Fruit fly (Drosophila melanogaster) whole organism, embryonic: ENCODE data around the gene nerfin-2.

Experiments
- Adf1 ChIP-seq: fragments of 200-800 bp; sonication (Bioruptor generic); IDR thresholded peaks from 2 replicates; pipeline ENCODE4 v1.3.6; 2022; ENCODE audit warnings: missing biosample characterization, missing genetic modification characterization
- CG10267 ChIP-seq: fragments of 200-800 bp; sonication (Bioruptor generic); optimal IDR thresholded peaks from 2 replicates; lab custom pipeline; 2018; ENCODE audit warnings: missing biosample characterization, mild to moderate bottlenecking, missing genetic modification characterization, moderate library complexity
- CG10979 ChIP-seq: fragments of 200-800 bp; sonication (Bioruptor generic); optimal IDR thresholded peaks from 2 replicates; lab custom pipeline; 2018; ENCODE audit warnings: missing biosample characterization, mild to moderate bottlenecking, missing genetic modification characterization, moderate library complexity
- CG11504 ChIP-seq: fragments of 200-800 bp; sonication (Bioruptor generic); optimal IDR thresholded peaks from 3 replicates; lab custom pipeline; 2019; ENCODE audit warnings: missing biosample characterization, mild to moderate bottlenecking, missing genetic modification characterization, moderate library complexity
- CG11560 ChIP-seq: fragments of 200-800 bp; sonication (Bioruptor generic); IDR thresholded peaks from 3 replicates; pipeline ENCODE4 v1.3.6; 2022; ENCODE audit warnings: missing biosample characterization, missing genetic modification characterization
- CG12299 ChIP-seq: fragments of 200-800 bp; sonication (Bioruptor generic); optimal IDR thresholded peaks from 2 replicates; lab custom pipeline; 2018; ENCODE audit warnings: missing biosample characterization, mild to moderate bottlenecking, missing genetic modification characterization
- CG13424 ChIP-seq: fragments of 200-800 bp; sonication (Bioruptor generic); optimal IDR thresholded peaks from 2 replicates; lab custom pipeline; 2019; ENCODE audit warnings: missing biosample characterization, mild to moderate bottlenecking, missing genetic modification characterization, moderate library complexity
- CG13894 ChIP-seq: fragments of 200-800 bp; sonication (Bioruptor generic); optimal IDR thresholded peaks from 3 replicates; lab custom pipeline; 2018; ENCODE audit warnings: missing biosample characterization, mild to moderate bottlenecking, missing genetic modification characterization, moderate library complexity
- CG15269 ChIP-seq: fragments of 200-800 bp; sonication (Bioruptor generic); optimal IDR thresholded peaks from 2 replicates; lab custom pipeline; 2018; ENCODE audit warnings: missing biosample characterization, mild to moderate bottlenecking, missing genetic modification characterization, moderate library complexity
- CG1529 ChIP-seq: fragments of 200-800 bp; sonication (Bioruptor generic); optimal IDR thresholded peaks from 3 replicates; lab custom pipeline; 2018; ENCODE audit warnings: missing biosample characterization, missing genetic modification characterization
- CG17186 ChIP-seq: fragments of 200-800 bp; sonication (Bioruptor generic); optimal IDR thresholded peaks from 3 replicates; lab custom pipeline; 2017; ENCODE audit warnings: missing biosample characterization, missing genetic modification reagents, missing genetic modification characterization
- CG2120 ChIP-seq: fragments of 200-800 bp; sonication (Bioruptor generic); optimal IDR thresholded peaks from 3 replicates; lab custom pipeline; 2016; ENCODE audit warnings: missing biosample characterization, missing genetic modification characterization
- CG3281 ChIP-seq: fragments of 200-800 bp; sonication (Bioruptor generic); optimal IDR thresholded peaks from 3 replicates; lab custom pipeline; 2017; ENCODE audit warnings: missing biosample characterization, mild to moderate bottlenecking, missing genetic modification characterization
- CG4707 ChIP-seq: fragments of 200-800 bp; sonication (Bioruptor generic); optimal IDR thresholded peaks from 2 replicates; lab custom pipeline; 2018; ENCODE audit warnings: missing biosample characterization, mild to moderate bottlenecking, missing genetic modification characterization, moderate library complexity
- CG7357 ChIP-seq: fragments of 200-800 bp; sonication (Bioruptor generic); IDR thresholded peaks from 3 replicates; pipeline ENCODE4 v1.3.6; 2022; ENCODE audit warnings: missing biosample characterization, missing genetic modification characterization
- CG7745 ChIP-seq: fragments of 200-800 bp; sonication (Bioruptor generic); optimal IDR thresholded peaks from 2 replicates; lab custom pipeline; 2018; ENCODE audit warnings: missing biosample characterization, mild to moderate bottlenecking, missing genetic modification characterization, moderate library complexity
- CG7786 ChIP-seq: fragments of 200-800 bp; sonication (Bioruptor generic); optimal IDR thresholded peaks from 2 replicates; lab custom pipeline; 2016; ENCODE audit warnings: missing biosample characterization, missing genetic modification characterization
- CG8281 ChIP-seq: fragments of 200-800 bp; sonication (Bioruptor generic); optimal IDR thresholded peaks from 2 replicates; lab custom pipeline; 2018; ENCODE audit warnings: missing biosample characterization, mild to moderate bottlenecking, missing genetic modification characterization, moderate library complexity
- CG8290 ChIP-seq, 3 experiments: fragments of 200-800 bp; sonication (Bioruptor generic); optimal IDR thresholded peaks; 2 replicates each; lab custom pipeline; 2016 to 2019; ENCODE audit warnings: missing biosample characterization in 3 of 3, missing genetic modification characterization in 3 of 3, mild to moderate bottlenecking in 2 of 3, moderate library complexity in 1 of 3
- CG9437 ChIP-seq: fragments of 200-800 bp; sonication (Bioruptor generic); optimal IDR thresholded peaks from 2 replicates; lab custom pipeline; 2018; ENCODE audit warnings: missing biosample characterization, mild to moderate bottlenecking, missing genetic modification characterization
- CG9609 ChIP-seq: fragments of 200-800 bp; sonication (Bioruptor generic); optimal IDR thresholded peaks from 3 replicates; lab custom pipeline; 2016; ENCODE audit warnings: missing biosample characterization, missing genetic modification characterization
- Drgx ChIP-seq: fragments of 200-800 bp; sonication (Bioruptor generic); IDR thresholded peaks from 2 replicates; pipeline ENCODE4 v1.3.6; 2022; ENCODE audit warnings: missing biosample characterization, missing genetic modification characterization
- Eip74EF ChIP-seq, 2 experiments: fragments of 200-800 bp in 1 of 2; fragments of >200 bp in 1 of 2; sonication (Bioruptor generic) in 1 of 2; optimal IDR thresholded peaks; 2 replicates each; lab custom pipeline; 2017 to 2019; ENCODE audit warnings: missing biosample characterization in 2 of 2, missing genetic modification characterization in 2 of 2, mild to moderate bottlenecking in 1 of 2, moderate library complexity in 1 of 2
- Elba2 ChIP-seq: fragments of 200-800 bp; sonication (Bioruptor generic); optimal IDR thresholded peaks from 3 replicates; lab custom pipeline; 2016; ENCODE audit warnings: missing biosample characterization, missing genetic modification characterization
- HLH3B ChIP-seq: fragments of 200-800 bp; sonication (Bioruptor generic); IDR thresholded peaks from 2 replicates; pipeline ENCODE4 v1.3.6; 2022; ENCODE audit warnings: missing biosample characterization, missing genetic modification characterization
- HLHmδ ChIP-seq: fragments of 200-800 bp; sonication (Bioruptor generic); optimal IDR thresholded peaks from 2 replicates; lab custom pipeline; 2018; ENCODE audit warnings: missing biosample characterization, mild to moderate bottlenecking, missing genetic modification characterization, moderate library complexity
- Hr39 ChIP-seq: fragments of >200 bp; optimal IDR thresholded peaks from 2 replicates; lab custom pipeline; 2017
- Kr ChIP-seq: fragments of 200-800 bp; sonication (Bioruptor generic); optimal IDR thresholded peaks from 2 replicates; lab custom pipeline; 2017; ENCODE audit warnings: missing biosample characterization, mild to moderate bottlenecking, missing genetic modification characterization
- Rfx ChIP-seq: fragments of 200-800 bp; sonication (Bioruptor generic); IDR thresholded peaks from 2 replicates; pipeline ENCODE4 v1.3.6; 2022; ENCODE audit warnings: missing biosample characterization, missing genetic modification characterization
- Rx ChIP-seq: fragments of 200-800 bp; sonication (Bioruptor generic); IDR thresholded peaks from 2 replicates; pipeline ENCODE4 v1.3.6; 2022; ENCODE audit warnings: missing biosample characterization, missing genetic modification characterization
- Scr ChIP-seq: fragments of 200-800 bp; sonication (Bioruptor generic); IDR thresholded peaks from 2 replicates; pipeline ENCODE4 v1.3.6; 2022; ENCODE audit warnings: missing biosample characterization, missing genetic modification characterization; ENCODE audit not compliant: partially characterized antibody
- Side ChIP-seq: fragments of 200-800 bp; sonication (Bioruptor generic); optimal IDR thresholded peaks from 2 replicates; lab custom pipeline; 2016; ENCODE audit warnings: missing biosample characterization, missing genetic modification characterization
- Six4 ChIP-seq: fragments of 200-800 bp; sonication (Bioruptor generic); optimal IDR thresholded peaks from 2 replicates; lab custom pipeline; 2016; ENCODE audit warnings: missing biosample characterization, missing genetic modification characterization
- Sox100B ChIP-seq: fragments of 200-800 bp; sonication (Bioruptor generic); optimal IDR thresholded peaks from 3 replicates; lab custom pipeline; 2018; ENCODE audit warnings: missing biosample characterization, mild to moderate bottlenecking, missing genetic modification characterization
- Vsx1 ChIP-seq: fragments of 200-800 bp; sonication (Bioruptor generic); optimal IDR thresholded peaks from 2 replicates; lab custom pipeline; 2017; ENCODE audit warnings: missing biosample characterization, mild to moderate bottlenecking, missing genetic modification characterization, missing genetic modification reagents
- ab ChIP-seq: fragments of 200-800 bp; sonication (Bioruptor generic); optimal IDR thresholded peaks from 2 replicates; lab custom pipeline; 2016; ENCODE audit warnings: missing biosample characterization, missing genetic modification characterization
- al ChIP-seq: fragments of 200-800 bp; sonication (Bioruptor generic); IDR thresholded peaks from 2 replicates; pipeline ENCODE4 v1.3.6; 2022; ENCODE audit warnings: missing biosample characterization, missing genetic modification characterization
- bowl ChIP-seq: fragments of 200-800 bp; sonication (Bioruptor generic); IDR thresholded peaks from 2 replicates; pipeline ENCODE4 v1.3.6; 2022; ENCODE audit warnings: missing biosample characterization, missing genetic modification characterization
- dan ChIP-seq: fragments of 200-800 bp; sonication (Bioruptor generic); IDR thresholded peaks from 2 replicates; pipeline ENCODE4 v1.3.6; 2022; ENCODE audit warnings: missing biosample characterization, missing genetic modification characterization
- eve ChIP-seq, 2 experiments: fragments of >200 bp; optimal IDR thresholded peaks; 2 replicates each; lab custom pipeline; 2017; ENCODE audit warnings: missing biosample characterization in 2 of 2, missing genetic modification characterization in 2 of 2
- ewg ChIP-seq: fragments of 200-800 bp; sonication (Bioruptor generic); optimal IDR thresholded peaks from 3 replicates; lab custom pipeline; 2017; ENCODE audit warnings: mild to moderate bottlenecking, missing biosample characterization, missing genetic modification reagents, missing genetic modification characterization
- gsb-n ChIP-seq: fragments of 200-800 bp; sonication (Bioruptor generic); optimal IDR thresholded peaks from 3 replicates; lab custom pipeline; 2018; ENCODE audit warnings: missing biosample characterization, mild to moderate bottlenecking, missing genetic modification characterization
- kay ChIP-seq: fragments of 200-800 bp; sonication (Bioruptor generic); optimal IDR thresholded peaks from 2 replicates; lab custom pipeline; 2016; ENCODE audit warnings: missing biosample characterization, missing genetic modification characterization
- klu ChIP-seq: fragments of 200-800 bp; sonication (Bioruptor generic); IDR thresholded peaks from 2 replicates; pipeline ENCODE4 v1.3.6; 2022; ENCODE audit warnings: missing biosample characterization, missing genetic modification characterization
- lola ChIP-seq, 3 experiments: fragments of >200 bp in 2 of 3; fragments of 200-800 bp in 1 of 3; sonication (Bioruptor generic) in 1 of 3; optimal IDR thresholded peaks; 2 replicates each; lab custom pipeline; 2017 to 2019; ENCODE audit warnings: missing biosample characterization in 3 of 3, missing genetic modification characterization in 3 of 3, mild to moderate bottlenecking in 1 of 3, moderate library complexity in 1 of 3
- pb ChIP-seq: fragments of 200-800 bp; sonication (Bioruptor generic); optimal IDR thresholded peaks from 3 replicates; lab custom pipeline; 2016; ENCODE audit warnings: missing biosample characterization, missing genetic modification characterization
- sens-2 ChIP-seq: fragments of 200-800 bp; sonication (Bioruptor generic); IDR thresholded peaks from 2 replicates; pipeline ENCODE4 v1.3.6; 2022; ENCODE audit warnings: missing biosample characterization, missing genetic modification characterization
- seq ChIP-seq: fragments of 200-800 bp; sonication (Bioruptor generic); IDR thresholded peaks from 2 replicates; pipeline ENCODE4 v1.3.6; 2022; ENCODE audit warnings: missing biosample characterization, missing genetic modification characterization
- sob ChIP-seq: fragments of 200-800 bp; sonication (Bioruptor generic); IDR thresholded peaks from 2 replicates; pipeline ENCODE4 v1.3.6; 2022; ENCODE audit warnings: missing biosample characterization, missing genetic modification characterization
- tup ChIP-seq: fragments of 200-800 bp; sonication (Bioruptor generic); optimal IDR thresholded peaks from 2 replicates; lab custom pipeline; 2016; ENCODE audit warnings: missing biosample characterization, mild to moderate bottlenecking, missing genetic modification characterization, moderate library complexity
- yki ChIP-seq: fragments of >200 bp; optimal IDR thresholded peaks from 3 replicates; lab custom pipeline; 2018

Gene nerfin-2

DNA sequence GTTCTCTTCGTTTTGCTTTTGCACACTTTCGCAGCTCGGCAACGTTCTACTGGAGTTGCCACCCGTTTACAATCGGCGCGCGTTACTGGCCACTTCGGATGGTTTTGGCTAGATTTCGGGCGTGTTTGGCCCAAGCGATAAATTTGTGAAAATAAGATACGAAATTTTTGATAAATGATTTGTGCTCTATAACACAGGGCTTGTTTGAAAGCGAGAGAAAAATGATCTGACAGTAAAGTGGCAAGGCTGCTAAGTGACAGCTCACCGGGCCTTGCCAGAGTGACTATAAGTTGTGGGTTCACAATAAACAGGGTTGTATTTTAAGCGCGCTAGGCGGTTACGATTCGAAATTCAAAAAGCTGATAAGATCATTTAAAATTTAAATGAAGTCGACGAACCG lies 39.0 kb downstream of the nerfin-2 start, which contains the start of gene Fmr1 (continued):
- TF ChIP-seq ewg (GFP tag; lab: Kevin White, UChicago) (peak; percentile 53), CG13894 (tag; lab: Kevin White, UChicago) (no peak), gsb-n (tag; lab: Kevin White, UChicago) (peak; percentile 41), pb (peak; percentile 60), Six4 (peak; percentile 42), CG11560 (tag; lab: Robert Waterston, UW) (no peak), ab (GFP tag; lab: Kevin White, UChicago) (no peak), CG7357 (GFP tag; lab: Robert Waterston, UW) (no peak), CG1529 (GFP tag; lab: Kevin White, UChicago) (no peak), al (GFP tag; lab: Robert Waterston, UW) (peak; percentile 40), bowl (no peak), CG15269 (tag; lab: Kevin White, UChicago) (peak; percentile 45), Rx (GFP tag; lab: Robert Waterston, UW) (no peak), CG17186 (GFP tag; lab: Kevin White, UChicago) (peak; percentile 94), Sox100B (no peak), CG4707 (no peak), Hr39 (lab: Kevin White, UChicago) (no peak), CG11504 (tag; lab: Kevin White, UChicago) (peak; percentile 64), Eip74EF (GFP tag; optimal IDR thresholded peaks at IDR 0.05; lab: Kevin White, UChicago) (no peak), CG10267 (tag; lab: Kevin White, UChicago) (peak; percentile 70), CG9437 (GFP tag; lab: Kevin White, UChicago) (peak; percentile 19), CG7786 (GFP tag; lab: Kevin White, UChicago) (peak; percentile 48), Adf1 (GFP tag; lab: Robert Waterston, UW) (no peak), HLHmδ (GFP tag; lab: Kevin White, UChicago) (no peak), klu (GFP tag; lab: Robert Waterston, UW) (0 out of 2 replicates have a peak, but pooled peaks have one; percentile 28), sens-2 (GFP tag; lab: Robert Waterston, UW) (0 out of 2 replicates have a peak, but pooled peaks have one; percentile 22), CG8281 (tag; lab: Kevin White, UChicago) (no peak), Side (GFP tag; lab: Kevin White, UChicago) (peak; percentile 27), Drgx (GFP tag; lab: Robert Waterston, UW) (no peak), CG2120 (GFP tag; lab: Kevin White, UChicago) (peak; percentile 72), lola (GFP tag; optimal IDR thresholded peaks at IDR 0.05; lab: Kevin White, UChicago) (peak in 1 of 3 experiments; percentile 45), Scr (peak; percentile 44; the same call in 1 of the 2 replicates), CG10979 (tag; lab: Kevin White, UChicago) (peak; percentile 19), CG3281 (peak; percentile 100), Rfx (GFP tag; lab: Robert Waterston, UW) (peak; percentile 68), CG9609 (GFP tag; lab: Kevin White, UChicago) (peak; percentile 64), sob (GFP tag; lab: Robert Waterston, UW) (0 out of 2 replicates have a peak, but pooled peaks have one; percentile 12), kay (GFP tag; lab: Kevin White, UChicago) (peak; percentile 56), yki (lab: Kevin White, UChicago) (no peak), eve (GFP tag; optimal IDR thresholded peaks at IDR 0.05; lab: Kevin White, UChicago) (no peak), seq (GFP tag; lab: Robert Waterston, UW) (no peak), Vsx1 (GFP tag; lab: Kevin White, UChicago) (no peak), tup (no peak), CG12299 (peak; percentile 42), Kr (GFP tag; lab: Kevin White, UChicago) (no peak), Elba2 (GFP tag; lab: Kevin White, UChicago) (peak; percentile 40), CG7745 (no peak), dan (GFP tag; lab: Robert Waterston, UW) (no peak), CG8290 (GFP tag; optimal IDR thresholded peaks at IDR 0.05; lab: Kevin White, UChicago) (peak; percentile 52), CG8290 (tag; optimal IDR thresholded peaks at IDR 0.05; lab: Kevin White, UChicago) (peak in 1 of 2 experiments; percentile 80), CG13424 (tag; lab: Kevin White, UChicago) (peak; percentile 65), HLH3B (GFP tag; lab: Robert Waterston, UW) (no peak)
